Worm (Caenorhabditis elegans) whole organism, mixed stage, embryonic: ENCODE data around the gene idpb-5.

Source experiments
- blmp-1 ChIP-seq: fragments of 150-350 bp; optimal IDR thresholded peaks from 2 replicates; lab custom pipeline; 2014; ENCODE audit warnings: missing biosample characterization, missing genetic modification characterization
- lin-13 ChIP-seq: fragments of 150-350 bp; optimal IDR thresholded peaks from 2 replicates; lab custom pipeline; 2014; ENCODE audit warnings: missing biosample characterization, missing genetic modification characterization
- lsy-2 ChIP-seq: fragments of 150-350 bp; optimal IDR thresholded peaks from 2 replicates; lab custom pipeline; 2014; ENCODE audit warnings: missing biosample characterization, missing genetic modification characterization
- nhr-12 ChIP-seq: fragments of 150-350 bp; optimal IDR thresholded peaks from 2 replicates; lab custom pipeline; 2014; ENCODE audit warnings: missing biosample characterization, missing genetic modification characterization
- pha-4 ChIP-seq: fragments of 150-350 bp; optimal IDR thresholded peaks from 2 replicates; lab custom pipeline; 2018; ENCODE audit warnings: missing biosample characterization, missing genetic modification reagents, missing genetic modification characterization
- sem-2 ChIP-seq: fragments of 200-800 bp; sonication (Bioruptor generic); optimal IDR thresholded peaks from 2 replicates; lab custom pipeline; 2018; ENCODE audit warnings: mild to moderate bottlenecking, missing genetic modification characterization, missing compliant biosample characterization
- snpc-4 ChIP-seq: fragments of 150-350 bp; optimal IDR thresholded peaks from 2 replicates; lab custom pipeline; 2014; ENCODE audit warnings: missing biosample characterization, missing genetic modification characterization
- sptf-1 ChIP-seq: sonication (generic microtip); optimal IDR thresholded peaks from 2 replicates; lab custom pipeline; 2017; ENCODE audit warnings: mild to moderate bottlenecking, missing genetic modification characterization, moderate library complexity, missing compliant biosample characterization
- unc-39 ChIP-seq: fragments of 150-350 bp; optimal IDR thresholded peaks from 2 replicates; lab custom pipeline; 2014; ENCODE audit warnings: missing biosample characterization, missing genetic modification characterization
- unc-62 ChIP-seq: fragments of 150-350 bp; optimal IDR thresholded peaks from 2 replicates; lab custom pipeline; 2014; ENCODE audit warnings: missing biosample characterization, missing genetic modification reagents, missing genetic modification characterization
- ztf-11 ChIP-seq: fragments of 150-350 bp; optimal IDR thresholded peaks from 2 replicates; lab custom pipeline; 2014; ENCODE audit warnings: missing biosample characterization, missing genetic modification characterization

DNA sequence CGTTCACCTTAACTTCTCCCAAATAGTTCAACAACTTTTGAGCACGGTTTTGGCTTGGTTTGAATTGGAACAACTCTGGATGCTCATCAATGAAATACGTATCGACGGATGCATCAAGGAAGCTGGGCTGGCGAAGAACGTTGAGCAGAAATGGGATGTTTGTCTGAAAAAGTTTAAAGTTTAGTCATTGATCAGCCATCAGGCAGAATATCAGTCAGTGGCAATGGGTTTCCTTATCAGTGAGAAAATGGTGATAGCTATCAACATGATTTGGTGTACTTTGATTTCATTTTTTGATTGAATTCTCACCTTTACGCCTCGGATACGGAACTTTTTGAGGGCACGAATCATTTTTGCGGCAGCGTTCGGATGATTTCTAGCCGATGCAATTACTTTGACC is 18.8 kb upstream of the idpb-5 start:
- no peak for TF ChIP-seq unc-62
- no peak for TF ChIP-seq snpc-4 (tag; lab: Kevin White, UChicago)
- TF ChIP-seq lsy-2 (tag; lab: Kevin White, UChicago), result no peak
- no peak for TF ChIP-seq pha-4 (tag; lab: Kevin White, UChicago)
- TF ChIP-seq unc-39, result no peak
- TF ChIP-seq sptf-1 (tag; lab: Kevin White, UChicago), result no peak
- no peak for TF ChIP-seq lin-13 (tag; lab: Kevin White, UChicago)
- no peak for TF ChIP-seq sem-2
- no peak for TF ChIP-seq nhr-12 (tag; lab: Kevin White, UChicago)
- TF ChIP-seq blmp-1 (tag; lab: Kevin White, UChicago), result no peak
- TF ChIP-seq ztf-11 (tag; lab: Kevin White, UChicago), result no peak
